Worm (Caenorhabditis elegans): Measurements from ENCODE around the gene Y56A3A.6.

Y56A3A.6 gene

ce11 chrIII:11921658-11922098 lies 43.1 kb upstream of the Y56A3A.6 start, which contains the start of gene Y56A3A.22 (continued):
- TF ChIP-seq hpl-2 (GFP tag; optimal IDR thresholded peaks at IDR 0.05) (no peak), snpc-4 (tag; optimal IDR thresholded peaks at IDR 0.05) (no peak), snu-23 (GFP tag; optimal IDR thresholded peaks at IDR 0.05) (peak; percentile 14), nhr-28 (tag; optimal IDR thresholded peaks at IDR 0.05) (no peak), pag-3 (tag; optimal IDR thresholded peaks at IDR 0.05; ENCODE audit: borderline replicate concordance, insufficient read depth) (no peak), pax-3 (tag; optimal IDR thresholded peaks at IDR 0.05) (peak; percentile 33), fkh-4 (tag; optimal IDR thresholded peaks at IDR 0.05; ENCODE audit: borderline replicate concordance) (no peak), C16A3.4 (tag; optimal IDR thresholded peaks at IDR 0.05) (no peak), sox-4 (tag; optimal IDR thresholded peaks at IDR 0.05) (no peak), alr-1 (tag; optimal IDR thresholded peaks at IDR 0.05; ENCODE audit: borderline replicate concordance) (no peak), C34B4.2 (tag; optimal IDR thresholded peaks at IDR 0.05) (no peak), aly-2 (tag; optimal IDR thresholded peaks at IDR 0.05) (peak; percentile 70), nhr-71 (tag; optimal IDR thresholded peaks at IDR 0.05) (peak; percentile 62), sptf-1 (tag; optimal IDR thresholded peaks at IDR 0.05) (no peak), isw-1 (GFP tag; IDR thresholded peaks at IDR 0.05) (no peak), lsy-2 (tag; optimal IDR thresholded peaks at IDR 0.05) (peak in 1 of 2 experiments; percentile 7), egl-27 (tag; optimal IDR thresholded peaks at IDR 0.05) (no peak), ceh-82 (tag; optimal IDR thresholded peaks at IDR 0.05) (no peak), lin-39 (tag; optimal IDR thresholded peaks at IDR 0.05) (no peak), ets-5 (GFP tag; IDR thresholded peaks at IDR 0.05) (no peak), nhr-237 (tag; optimal IDR thresholded peaks at IDR 0.05) (no peak), pqm-1 (tag; optimal IDR thresholded peaks at IDR 0.05) (no peak), nhr-85 (tag) (no peak), lin-13 (GFP tag; optimal IDR thresholded peaks at IDR 0.05) (no peak), unc-62 (GFP tag; optimal IDR thresholded peaks at IDR 0.05) (no peak), mef-2 (tag; optimal IDR thresholded peaks at IDR 0.05) (no peak), mep-1 (tag; optimal IDR thresholded peaks at IDR 0.05) (no peak), nhr-84 (tag; optimal IDR thresholded peaks at IDR 0.05) (no peak), lin-14 (GFP tag; optimal IDR thresholded peaks at IDR 0.05) (no peak), tbx-2 (tag; optimal IDR thresholded peaks at IDR 0.05) (peak; percentile 7), unc-86 (tag; optimal IDR thresholded peaks at IDR 0.05) (no peak), vab-15 (tag; optimal IDR thresholded peaks at IDR 0.05) (no peak), C04F5.9 (tag; optimal IDR thresholded peaks at IDR 0.05) (no peak), fkh-8 (tag; optimal IDR thresholded peaks at IDR 0.05) (no peak), unc-30 (tag; optimal IDR thresholded peaks at IDR 0.05) (no peak), mab-9 (GFP tag; IDR thresholded peaks at IDR 0.05) (no peak), nhr-19 (GFP tag; conservative IDR thresholded peaks at IDR 0.05) (no peak), xbp-1 (tag; optimal IDR thresholded peaks at IDR 0.05) (no peak), ces-1 (GFP tag; optimal IDR thresholded peaks at IDR 0.05) (no peak), ztf-11 (tag; optimal IDR thresholded peaks at IDR 0.05) (no peak)

- TF ChIP-seq rnt-1 (tag; optimal IDR thresholded peaks at IDR 0.05) (peak; percentile 47), hlh-4 (tag; optimal IDR thresholded peaks at IDR 0.05) (no peak), vab-15 (tag; optimal IDR thresholded peaks at IDR 0.05) (no peak), snu-23 (GFP tag; optimal IDR thresholded peaks at IDR 0.05) (peak; percentile 60), zag-1 (tag; optimal IDR thresholded peaks at IDR 0.05) (no peak), jun-1 (tag; optimal IDR thresholded peaks at IDR 0.05) (peak; percentile 29), lin-13 (GFP tag; optimal IDR thresholded peaks at IDR 0.05) (peak; percentile 55), nhr-47 (tag; optimal IDR thresholded peaks at IDR 0.05) (peak; percentile 52), fkh-4 (tag; optimal IDR thresholded peaks at IDR 0.05; ENCODE audit: borderline replicate concordance) (no peak), tlp-1 (tag; optimal IDR thresholded peaks at IDR 0.05) (no peak), nhr-76 (tag; optimal IDR thresholded peaks at IDR 0.05) (no peak), ets-5 (GFP tag; IDR thresholded peaks at IDR 0.05) (no peak), nhr-28 (tag; optimal IDR thresholded peaks at IDR 0.05) (no peak), elt-2 (tag; optimal IDR thresholded peaks at IDR 0.05) (no peak), C04F5.9 (tag; optimal IDR thresholded peaks at IDR 0.05) (no peak), skn-1 (tag; optimal IDR thresholded peaks at IDR 0.05) (peak; percentile 44), nhr-84 (tag; optimal IDR thresholded peaks at IDR 0.05) (no peak), unc-98 (GFP tag; IDR thresholded peaks at IDR 0.05) (no peak), C34B4.2 (tag; optimal IDR thresholded peaks at IDR 0.05) (no peak), pag-3 (tag; optimal IDR thresholded peaks at IDR 0.05; ENCODE audit: borderline replicate concordance, insufficient read depth) (no peak), nhr-11 (tag; optimal IDR thresholded peaks at IDR 0.05) (no peak), elt-3 (tag; optimal IDR thresholded peaks at IDR 0.05) (peak in 2 of 6 experiments; percentile 26 to 48), pax-3 (tag; optimal IDR thresholded peaks at IDR 0.05) (no peak)
These were observed 41.7 kb upstream of the Y56A3A.6 start, which contains the start of the genes ccf-1 and trap-4 for ce11 chrIII:11920187-11920785. Gene ccf-1, minus strand, starts transcription at chrIII:11920237. Gene trap-4, plus strand, starts transcription at chrIII:11920735.

Measured in whole organism, L1 larva.